Fruit fly (Drosophila melanogaster) whole organism, embryonic: ENCODE data around the gene CG43137.

ENCODE experiments used
- B-H1 ChIP-seq: fragments of 200-800 bp; sonication (Bioruptor generic); IDR thresholded peaks from 3 replicates; pipeline ENCODE4 v1.3.6; 2022; ENCODE audit warnings: missing biosample characterization, missing genetic modification characterization
- CG11560 ChIP-seq: fragments of 200-800 bp; sonication (Bioruptor generic); IDR thresholded peaks from 3 replicates; pipeline ENCODE4 v1.3.6; 2022; ENCODE audit warnings: missing biosample characterization, missing genetic modification characterization
- CG11723 ChIP-seq: fragments of 200-800 bp; sonication (Bioruptor generic); optimal IDR thresholded peaks from 2 replicates; lab custom pipeline; 2017; ENCODE audit warnings: missing biosample characterization, mild to moderate bottlenecking, missing genetic modification characterization
- CG12942 ChIP-seq: fragments of 200-800 bp; sonication (Bioruptor generic); optimal IDR thresholded peaks from 3 replicates; lab custom pipeline; 2016; ENCODE audit warnings: missing biosample characterization, missing genetic modification characterization
- CG14710 ChIP-seq: fragments of 200-800 bp; sonication (Bioruptor generic); optimal IDR thresholded peaks from 3 replicates; lab custom pipeline; 2019; ENCODE audit warnings: missing biosample characterization, mild to moderate bottlenecking, missing genetic modification characterization, moderate library complexity
- CG17361 ChIP-seq: fragments of 200-800 bp; sonication (Bioruptor generic); IDR thresholded peaks from 3 replicates; pipeline ENCODE4 v1.3.6; 2022; ENCODE audit warnings: missing biosample characterization, missing genetic modification characterization
- CG18764 ChIP-seq: fragments of 200-800 bp; sonication (Bioruptor generic); optimal IDR thresholded peaks from 3 replicates; lab custom pipeline; 2016; ENCODE audit warnings: missing biosample characterization, missing genetic modification characterization
- CG2875 ChIP-seq: fragments of 200-800 bp; sonication (Bioruptor generic); optimal IDR thresholded peaks from 2 replicates; lab custom pipeline; 2017; ENCODE audit warnings: missing biosample characterization, mild to moderate bottlenecking, missing genetic modification characterization, missing genetic modification reagents
- CG2889 ChIP-seq: fragments of 200-800 bp; sonication (Bioruptor generic); IDR thresholded peaks from 3 replicates; pipeline ENCODE4 v1.3.6; 2022; ENCODE audit warnings: missing biosample characterization, missing genetic modification characterization
- CG30020 ChIP-seq: fragments of 200-800 bp; optimal IDR thresholded peaks from 2 replicates; lab custom pipeline; 2019; ENCODE audit warnings: missing biosample characterization, mild to moderate bottlenecking, missing genetic modification characterization, moderate library complexity
- CG31365 ChIP-seq: fragments of 200-800 bp; sonication (Bioruptor generic); optimal IDR thresholded peaks from 2 replicates; lab custom pipeline; 2018; ENCODE audit warnings: missing biosample characterization, mild to moderate bottlenecking, missing genetic modification characterization
- CG32532 ChIP-seq: fragments of 200-800 bp; sonication (Bioruptor generic); IDR thresholded peaks from 2 replicates; pipeline ENCODE4 v1.3.6; 2022; ENCODE audit warnings: missing biosample characterization, missing genetic modification characterization
- CG3407 ChIP-seq: fragments of 200-800 bp; sonication (Bioruptor generic); optimal IDR thresholded peaks from 2 replicates; lab custom pipeline; 2018; ENCODE audit warnings: missing biosample characterization, mild to moderate bottlenecking, missing genetic modification characterization
- CG3726 ChIP-seq: fragments of 200-800 bp; sonication (Bioruptor generic); IDR thresholded peaks from 3 replicates; pipeline ENCODE4, ENCODE4 v1.3.6; 2022; ENCODE audit warnings: missing biosample characterization, missing genetic modification characterization
- CG4820 ChIP-seq: fragments of 200-800 bp; sonication (Bioruptor generic); optimal IDR thresholded peaks from 3 replicates; lab custom pipeline; 2016; ENCODE audit warnings: missing biosample characterization, missing genetic modification characterization
- CG6683 ChIP-seq: fragments of 200-800 bp; sonication (Bioruptor generic); optimal IDR thresholded peaks from 2 replicates; lab custom pipeline; 2017; ENCODE audit warnings: missing biosample characterization, mild to moderate bottlenecking, missing genetic modification characterization, missing genetic modification reagents
- CG7357 ChIP-seq: fragments of 200-800 bp; sonication (Bioruptor generic); IDR thresholded peaks from 3 replicates; pipeline ENCODE4 v1.3.6; 2022; ENCODE audit warnings: missing biosample characterization, missing genetic modification characterization
- CG7928 ChIP-seq: fragments of 200-800 bp; sonication (Bioruptor generic); optimal IDR thresholded peaks from 2 replicates; lab custom pipeline; 2017; ENCODE audit warnings: missing biosample characterization, mild to moderate bottlenecking, missing genetic modification characterization
- CG7963 ChIP-seq: fragments of 200-800 bp; sonication (Bioruptor generic); IDR thresholded peaks from 3 replicates; pipeline ENCODE4 v1.3.6; 2022; ENCODE audit warnings: missing biosample characterization, missing genetic modification characterization; ENCODE audit not compliant: partially characterized antibody
- CG9215 ChIP-seq: fragments of 200-800 bp; sonication (Bioruptor generic); IDR thresholded peaks from 2 replicates; pipeline ENCODE4 v1.3.6; 2022; ENCODE audit warnings: missing biosample characterization, missing genetic modification characterization
- CG9609 ChIP-seq: fragments of 200-800 bp; sonication (Bioruptor generic); optimal IDR thresholded peaks from 3 replicates; lab custom pipeline; 2016; ENCODE audit warnings: missing biosample characterization, missing genetic modification characterization
- CG9817 ChIP-seq: fragments of 200-800 bp; sonication (Bioruptor generic); optimal IDR thresholded peaks from 2 replicates; lab custom pipeline; 2018; ENCODE audit warnings: missing biosample characterization, mild to moderate bottlenecking, missing genetic modification characterization, moderate library complexity
- CkIIα-i1 ChIP-seq: fragments of 200-800 bp; sonication (Bioruptor generic); IDR thresholded peaks from 2 replicates; pipeline ENCODE4 v1.3.6; 2022; ENCODE audit warnings: missing biosample characterization, missing genetic modification characterization
- CrebB ChIP-seq: fragments of 200-800 bp; sonication (Bioruptor generic); optimal IDR thresholded peaks from 3 replicates; lab custom pipeline; 2018; ENCODE audit warnings: missing biosample characterization, mild to moderate bottlenecking, missing genetic modification characterization
- Deaf1 ChIP-seq: fragments of 200-800 bp; optimal IDR thresholded peaks from 3 replicates; lab custom pipeline; 2019; ENCODE audit warnings: missing biosample characterization, mild to moderate bottlenecking, missing genetic modification characterization, moderate library complexity
- Doc2 ChIP-seq: fragments of 200-800 bp; sonication (Bioruptor generic); IDR thresholded peaks from 2 replicates; pipeline ENCODE4 v1.3.6; 2022; ENCODE audit warnings: missing biosample characterization, missing genetic modification characterization
- HLH3B ChIP-seq: fragments of 200-800 bp; sonication (Bioruptor generic); IDR thresholded peaks from 2 replicates; pipeline ENCODE4 v1.3.6; 2022; ENCODE audit warnings: missing biosample characterization, missing genetic modification characterization
- Lim3 ChIP-seq: fragments of 200-800 bp; sonication (Bioruptor generic); IDR thresholded peaks from 2 replicates; pipeline ENCODE4 v1.3.6; 2022; ENCODE audit warnings: missing biosample characterization, missing genetic modification characterization
- Med ChIP-seq: fragments of 200-800 bp; sonication (Bioruptor generic); peaks from one replicate; lab custom pipeline; 2016; ENCODE audit warnings: missing biosample characterization, missing genetic modification characterization, mild to moderate bottlenecking, inconsistent platforms, moderate library complexity
- Opbp ChIP-seq: fragments of 200-800 bp; sonication (Bioruptor generic); IDR thresholded peaks from 3 replicates; pipeline ENCODE4 v1.3.6; 2022; ENCODE audit warnings: missing biosample characterization, missing genetic modification characterization; ENCODE audit not compliant: partially characterized antibody
- Ptx1 ChIP-seq: fragments of 200-800 bp; sonication (Bioruptor generic); IDR thresholded peaks from 2 replicates; pipeline ENCODE4 v1.3.6; 2022; ENCODE audit warnings: missing biosample characterization, missing genetic modification characterization
- Sin3A ChIP-seq: fragments of >200 bp; optimal IDR thresholded peaks from 2 replicates; lab custom pipeline; 2018
- bbx ChIP-seq: fragments of 200-800 bp; sonication (Bioruptor generic); IDR thresholded peaks from 2 replicates; pipeline ENCODE4 v1.3.6; 2022; ENCODE audit warnings: missing biosample characterization, missing genetic modification characterization; ENCODE audit not compliant: partially characterized antibody
- bsh ChIP-seq, 2 experiments: fragments of 200-800 bp; sonication (Bioruptor generic); optimal IDR thresholded peaks; 2 replicates each; lab custom pipeline; 2017 to 2018; ENCODE audit warnings: mild to moderate bottlenecking in 2 of 2, missing biosample characterization in 2 of 2, missing genetic modification characterization in 2 of 2, moderate library complexity in 1 of 2
- btn ChIP-seq: fragments of 200-800 bp; sonication (Bioruptor generic); optimal IDR thresholded peaks from 2 replicates; lab custom pipeline; 2016; ENCODE audit warnings: missing biosample characterization, missing genetic modification characterization
- caup ChIP-seq: fragments of 200-800 bp; sonication (Bioruptor generic); optimal IDR thresholded peaks from 3 replicates; lab custom pipeline; 2017; ENCODE audit warnings: missing biosample characterization, mild to moderate bottlenecking, missing genetic modification characterization, moderate library complexity; ENCODE audit not compliant: severe bottlenecking
- cg ChIP-seq: fragments of 200-800 bp; sonication (Bioruptor generic); optimal IDR thresholded peaks from 3 replicates; lab custom pipeline; 2019; ENCODE audit warnings: missing biosample characterization, mild to moderate bottlenecking, missing genetic modification characterization, moderate library complexity
- dmrt99B ChIP-seq: fragments of 200-800 bp; sonication (Bioruptor generic); optimal IDR thresholded peaks from 2 replicates; lab custom pipeline; 2018; ENCODE audit warnings: missing biosample characterization, mild to moderate bottlenecking, missing genetic modification characterization, moderate library complexity
- fd64A ChIP-seq: fragments of 200-800 bp; sonication (Bioruptor generic); optimal IDR thresholded peaks from 3 replicates; lab custom pipeline; 2018; ENCODE audit warnings: missing biosample characterization, mild to moderate bottlenecking, missing genetic modification characterization
- jing ChIP-seq: fragments of 200-800 bp; sonication (Bioruptor generic); optimal IDR thresholded peaks from 2 replicates; lab custom pipeline; 2018; ENCODE audit warnings: missing biosample characterization, mild to moderate bottlenecking, missing genetic modification characterization
- lilli ChIP-seq: fragments of 200-800 bp; sonication (Bioruptor generic); optimal IDR thresholded peaks from 3 replicates; lab custom pipeline; 2016; ENCODE audit warnings: missing biosample characterization, missing genetic modification characterization
- luna ChIP-seq: fragments of 200-800 bp; sonication (Bioruptor generic); optimal IDR thresholded peaks from 2 replicates; lab custom pipeline; 2016; ENCODE audit warnings: missing biosample characterization, missing genetic modification characterization
- sens ChIP-seq: fragments of 200-800 bp; sonication (Bioruptor generic); peaks from one replicate; lab custom pipeline; 2016; ENCODE audit warnings: missing biosample characterization, missing genetic modification characterization
- so ChIP-seq: fragments of 200-800 bp; sonication (Bioruptor generic); IDR thresholded peaks from 3 replicates; pipeline ENCODE4 v1.3.6; 2022; ENCODE audit warnings: missing biosample characterization, missing genetic modification characterization
- sqz ChIP-seq: fragments of 200-800 bp; sonication (Bioruptor generic); optimal IDR thresholded peaks from 3 replicates; lab custom pipeline; 2018; ENCODE audit warnings: missing biosample characterization, mild to moderate bottlenecking, missing genetic modification characterization
- ssp ChIP-seq: fragments of 200-800 bp; sonication (Bioruptor generic); IDR thresholded peaks from 2 replicates; pipeline ENCODE4 v1.3.6; 2022; ENCODE audit warnings: missing biosample characterization, missing genetic modification characterization
- tin ChIP-seq: fragments of 200-800 bp; sonication (Bioruptor generic); optimal IDR thresholded peaks from 3 replicates; lab custom pipeline; 2016; ENCODE audit warnings: missing biosample characterization, missing genetic modification characterization
- tio ChIP-seq: fragments of 200-800 bp; sonication (Bioruptor generic); optimal IDR thresholded peaks from 2 replicates; lab custom pipeline; 2017; ENCODE audit warnings: missing biosample characterization, missing genetic modification characterization, inconsistent platforms
- trem ChIP-seq: fragments of 200-800 bp; optimal IDR thresholded peaks from 3 replicates; lab custom pipeline; 2019; ENCODE audit warnings: missing biosample characterization, mild to moderate bottlenecking, missing genetic modification characterization, moderate library complexity
- twi ChIP-seq: fragments of 200-800 bp; optimal IDR thresholded peaks from 2 replicates; lab custom pipeline; 2019; ENCODE audit warnings: missing biosample characterization, mild to moderate bottlenecking, missing genetic modification characterization, moderate library complexity
- usp ChIP-seq: fragments of >200 bp; optimal IDR thresholded peaks from 2 replicates; lab custom pipeline; 2017; ENCODE audit warnings: missing biosample characterization, missing genetic modification characterization
- zfh2 ChIP-seq: fragments of 200-800 bp; sonication (Bioruptor generic); optimal IDR thresholded peaks from 2 replicates; lab custom pipeline; 2016; ENCODE audit warnings: missing biosample characterization, missing genetic modification characterization

CG43137 gene

dm6 chrX:5904377-5905085 lies 39.6 kb upstream of the CG43137 start (continued):
- no peak for TF ChIP-seq CG3726 (GFP tag; lab: Robert Waterston, UW)
- no peak for TF ChIP-seq CG11560 (tag; lab: Robert Waterston, UW)
- no peak for TF ChIP-seq CG18764 (GFP tag; lab: Kevin White, UChicago)
- TF ChIP-seq tin (GFP tag; lab: Kevin White, UChicago) = no peak
- no peak for TF ChIP-seq zfh2 (GFP tag; lab: Kevin White, UChicago)
- peak; percentile 72 for TF ChIP-seq cg (GFP tag; lab: Kevin White, UChicago)
- TF ChIP-seq CG7928 = no peak
- TF ChIP-seq CkIIα-i1 = no peak
- TF ChIP-seq jing = no peak
- TF ChIP-seq caup (GFP tag; lab: Kevin White, UChicago) = no peak
- TF ChIP-seq bsh (GFP tag; optimal IDR thresholded peaks at IDR 0.05; lab: Kevin White, UChicago) = no peak
- TF ChIP-seq fd64A (GFP tag; lab: Kevin White, UChicago) = no peak
- no peak for TF ChIP-seq CG4820 (GFP tag; lab: Kevin White, UChicago)
- TF ChIP-seq Opbp = no peak
- no peak for TF ChIP-seq CG9817 (tag; lab: Kevin White, UChicago)
- no peak for TF ChIP-seq CG30020 (tag; lab: Kevin White, UChicago)
- TF ChIP-seq HLH3B (GFP tag; lab: Robert Waterston, UW) = no peak
- TF ChIP-seq Deaf1 (tag; lab: Kevin White, UChicago) = no peak
- TF ChIP-seq CG31365 (tag; lab: Kevin White, UChicago) = no peak
- no peak for TF ChIP-seq CG12942 (GFP tag; lab: Kevin White, UChicago)
- no peak for TF ChIP-seq usp (GFP tag; lab: Kevin White, UChicago)
- TF ChIP-seq CG9215 (GFP tag; lab: Robert Waterston, UW) = no peak
- TF ChIP-seq CG11723 (GFP tag; lab: Kevin White, UChicago) = no peak
- peak; percentile 11 for TF ChIP-seq sqz (GFP tag; lab: Kevin White, UChicago)
- no peak for TF ChIP-seq Doc2 (GFP tag; lab: Robert Waterston, UW)
- no peak for TF ChIP-seq dmrt99B
- TF ChIP-seq, all 482 proteins: peak for 38

dm6 chrX:5902701-5903100 lies 37.8 kb upstream of the CG43137 start:
- TF ChIP-seq Sin3A = no peak
- TF ChIP-seq CG32532 = no peak
- TF ChIP-seq trem (tag; lab: Kevin White, UChicago) = no peak
- TF ChIP-seq Lim3 (GFP tag; lab: Robert Waterston, UW) = no peak
- TF ChIP-seq CG6683 (GFP tag; lab: Kevin White, UChicago) = no peak
- TF ChIP-seq B-H1 = no peak
- peak; percentile 63 for TF ChIP-seq Med (GFP tag; lab: Kevin White, UChicago)
- no peak for TF ChIP-seq CG9609
- no peak for TF ChIP-seq btn
- TF ChIP-seq lilli = peak; percentile 32
- TF ChIP-seq sens (GFP tag; lab: Kevin White, UChicago) = peak; percentile 41
- TF ChIP-seq bbx (GFP tag; lab: Robert Waterston, UW) = no peak
- TF ChIP-seq CG2889 (GFP tag; lab: Robert Waterston, UW) = peak; percentile 11; the same call in 1 of the 3 replicates
- no peak for TF ChIP-seq CG3407 (GFP tag; lab: Kevin White, UChicago)
- no peak for TF ChIP-seq CG7357 (GFP tag; lab: Robert Waterston, UW)
- no peak for TF ChIP-seq CG2875 (GFP tag; lab: Kevin White, UChicago)
- no peak for TF ChIP-seq twi
- TF ChIP-seq so (GFP tag; lab: Robert Waterston, UW) = no peak
- no peak for TF ChIP-seq CG14710 (tag; lab: Kevin White, UChicago)
- TF ChIP-seq luna (GFP tag; lab: Kevin White, UChicago) = no peak
- TF ChIP-seq Ptx1 (GFP tag; lab: Robert Waterston, UW) = no peak
- TF ChIP-seq CrebB (tag; lab: Kevin White, UChicago) = no peak
- no peak for TF ChIP-seq CG17361 (GFP tag; lab: Robert Waterston, UW)
- TF ChIP-seq tio (GFP tag; lab: Kevin White, UChicago) = no peak
- TF ChIP-seq ssp (GFP tag; lab: Robert Waterston, UW) = no peak
- no peak for TF ChIP-seq CG7963 (GFP tag; lab: Robert Waterston, UW)
